Fruit fly (Drosophila melanogaster) whole organism, embryonic: ENCODE results near the gene Spn38F.
A peak's percentile ranks its signal among the peaks of the same experiment; 100 is the strongest.

Source experiments
- Bdp1 ChIP-seq: fragments of 200-800 bp; sonication (Bioruptor generic); optimal IDR thresholded peaks from 3 replicates; lab custom pipeline; 2016; ENCODE audit warnings: missing biosample characterization, missing genetic modification characterization
- CG10321 ChIP-seq: fragments of 200-800 bp; sonication (Bioruptor generic); IDR thresholded peaks from 2 replicates; pipeline ENCODE4 v1.3.6; 2022; ENCODE audit warnings: missing biosample characterization, missing genetic modification characterization
- CG10959 ChIP-seq: fragments of 200-800 bp; sonication (Bioruptor generic); IDR thresholded peaks from 2 replicates; pipeline ENCODE4 v1.3.6; 2022; ENCODE audit warnings: missing biosample characterization, missing genetic modification characterization
- CG11504 ChIP-seq: fragments of 200-800 bp; sonication (Bioruptor generic); optimal IDR thresholded peaks from 3 replicates; lab custom pipeline; 2019; ENCODE audit warnings: missing biosample characterization, mild to moderate bottlenecking, missing genetic modification characterization, moderate library complexity
- CG12155 ChIP-seq: fragments of 200-800 bp; sonication (Bioruptor generic); optimal IDR thresholded peaks from 3 replicates; lab custom pipeline; 2016; ENCODE audit warnings: missing biosample characterization, missing genetic modification characterization
- CG13296 ChIP-seq: fragments of 200-800 bp; sonication (Bioruptor generic); optimal IDR thresholded peaks from 3 replicates; lab custom pipeline; 2018; ENCODE audit warnings: missing biosample characterization, mild to moderate bottlenecking, missing genetic modification characterization
- CG14050 ChIP-seq: fragments of 200-800 bp; sonication (Bioruptor generic); IDR thresholded peaks from 3 replicates; pipeline ENCODE4 v1.3.6; 2022; ENCODE audit warnings: missing biosample characterization, missing genetic modification characterization
- CG15479 ChIP-seq: fragments of 200-800 bp; sonication (Bioruptor generic); optimal IDR thresholded peaks from 3 replicates; lab custom pipeline; 2019; ENCODE audit warnings: missing biosample characterization, mild to moderate bottlenecking, missing genetic modification characterization, moderate library complexity
- CG17568 ChIP-seq: fragments of 200-800 bp; sonication (Bioruptor generic); optimal IDR thresholded peaks from 2 replicates; lab custom pipeline; 2018; ENCODE audit warnings: missing biosample characterization, mild to moderate bottlenecking, missing genetic modification characterization, moderate library complexity
- CG17802 ChIP-seq: fragments of 200-800 bp; sonication (Bioruptor generic); optimal IDR thresholded peaks from 2 replicates; lab custom pipeline; 2018; ENCODE audit warnings: missing biosample characterization, mild to moderate bottlenecking, missing genetic modification characterization, moderate library complexity
- CG34376 ChIP-seq: fragments of 200-800 bp; sonication (Bioruptor generic); optimal IDR thresholded peaks from 2 replicates; lab custom pipeline; 2018; ENCODE audit warnings: missing biosample characterization, mild to moderate bottlenecking, missing genetic modification characterization
- CG3847 ChIP-seq: fragments of 200-800 bp; sonication (Bioruptor generic); IDR thresholded peaks from 2 replicates; pipeline ENCODE4 v1.3.6; 2022; ENCODE audit warnings: missing biosample characterization, missing genetic modification characterization
- CG4707 ChIP-seq: fragments of 200-800 bp; sonication (Bioruptor generic); optimal IDR thresholded peaks from 2 replicates; lab custom pipeline; 2018; ENCODE audit warnings: missing biosample characterization, mild to moderate bottlenecking, missing genetic modification characterization, moderate library complexity
- CG5245 ChIP-seq: fragments of 200-800 bp; sonication (Bioruptor generic); optimal IDR thresholded peaks from 3 replicates; lab custom pipeline; 2016; ENCODE audit warnings: missing biosample characterization, missing genetic modification characterization
- CG6654 ChIP-seq: fragments of 200-800 bp; sonication (Bioruptor generic); optimal IDR thresholded peaks from 2 replicates; lab custom pipeline; 2017; ENCODE audit warnings: missing biosample characterization, mild to moderate bottlenecking, missing genetic modification characterization
- CG6854 ChIP-seq: fragments of 200-800 bp; sonication (Bioruptor generic); optimal IDR thresholded peaks from 3 replicates; lab custom pipeline; 2017; ENCODE audit warnings: missing biosample characterization, mild to moderate bottlenecking, missing genetic modification characterization
- CG8478 ChIP-seq: fragments of >200 bp; optimal IDR thresholded peaks from 2 replicates; lab custom pipeline; 2018
- D19A ChIP-seq: fragments of 200-800 bp; optimal IDR thresholded peaks from 3 replicates; lab custom pipeline; 2019; ENCODE audit warnings: missing biosample characterization, mild to moderate bottlenecking, missing genetic modification characterization, moderate library complexity
- E2f2 ChIP-seq: fragments of 200-800 bp; sonication (Bioruptor generic); IDR thresholded peaks from 2 replicates; pipeline ENCODE4 v1.3.6; 2022; ENCODE audit warnings: missing biosample characterization, missing genetic modification characterization
- Ets65A ChIP-seq: fragments of 200-800 bp; sonication (Bioruptor generic); peaks from one replicate; lab custom pipeline; 2016; ENCODE audit warnings: missing biosample characterization, missing genetic modification characterization
- Hand ChIP-seq: fragments of 200-800 bp; sonication (Bioruptor generic); optimal IDR thresholded peaks from 2 replicates; lab custom pipeline; 2017; ENCODE audit warnings: mild to moderate bottlenecking, missing biosample characterization, missing genetic modification reagents, missing genetic modification characterization
- Jarid2 ChIP-seq: fragments of 200-800 bp; sonication (Bioruptor generic); optimal IDR thresholded peaks from 3 replicates; lab custom pipeline; 2017; ENCODE audit warnings: mild to moderate bottlenecking, missing biosample characterization, missing genetic modification reagents, missing genetic modification characterization
- NFAT ChIP-seq: fragments of 200-800 bp; sonication (Bioruptor generic); IDR thresholded peaks from 2 replicates; pipeline ENCODE4 v1.3.6; 2022; ENCODE audit warnings: missing biosample characterization, missing genetic modification characterization
- Sox102F ChIP-seq: fragments of 200-800 bp; sonication (Bioruptor generic); optimal IDR thresholded peaks from 2 replicates; lab custom pipeline; 2018; ENCODE audit warnings: missing biosample characterization, mild to moderate bottlenecking, missing genetic modification characterization, moderate library complexity
- Spps ChIP-seq: fragments of 200-800 bp; sonication (Bioruptor generic); optimal IDR thresholded peaks from 2 replicates; lab custom pipeline; 2018; ENCODE audit warnings: missing biosample characterization, mild to moderate bottlenecking, missing genetic modification characterization
- Xrp1 ChIP-seq: fragments of 200-800 bp; sonication (Bioruptor generic); IDR thresholded peaks from 2 replicates; pipeline ENCODE4 v1.3.6; 2022; ENCODE audit warnings: missing biosample characterization, missing genetic modification characterization
- abd-A ChIP-seq: fragments of 200-800 bp; sonication (Bioruptor generic); optimal IDR thresholded peaks from 3 replicates; lab custom pipeline; 2019; ENCODE audit warnings: missing biosample characterization, mild to moderate bottlenecking, missing genetic modification characterization, moderate library complexity
- ap ChIP-seq: fragments of 200-800 bp; sonication (Bioruptor generic); IDR thresholded peaks from 2 replicates; pipeline ENCODE4 v1.3.6; 2022; ENCODE audit warnings: missing biosample characterization, missing genetic modification characterization
- bab2 ChIP-seq: fragments of 200-800 bp; sonication (Bioruptor generic); optimal IDR thresholded peaks from 2 replicates; lab custom pipeline; 2016; ENCODE audit warnings: missing biosample characterization, missing genetic modification characterization
- crc ChIP-seq: fragments of 200-800 bp; sonication (Bioruptor generic); optimal IDR thresholded peaks from 2 replicates; lab custom pipeline; 2016; ENCODE audit warnings: missing biosample characterization, missing genetic modification characterization
- croc ChIP-seq: fragments of 200-800 bp; sonication (Bioruptor generic); conservative IDR thresholded peaks from 3 replicates; pipeline ENCODE4 v1.3.6; 2022; ENCODE audit warnings: missing biosample characterization, missing genetic modification characterization
- disco-r ChIP-seq: fragments of 200-800 bp; sonication (Bioruptor generic); optimal IDR thresholded peaks from 2 replicates; lab custom pipeline; 2016; ENCODE audit warnings: missing biosample characterization, missing genetic modification characterization
- ems ChIP-seq: fragments of 200-800 bp; sonication (Bioruptor generic); optimal IDR thresholded peaks from 3 replicates; lab custom pipeline; 2016; ENCODE audit warnings: missing biosample characterization, missing genetic modification characterization
- ewg ChIP-seq: fragments of 200-800 bp; sonication (Bioruptor generic); optimal IDR thresholded peaks from 3 replicates; lab custom pipeline; 2017; ENCODE audit warnings: mild to moderate bottlenecking, missing biosample characterization, missing genetic modification reagents, missing genetic modification characterization
- hb ChIP-seq: fragments of 200-800 bp; sonication (Bioruptor generic); IDR thresholded peaks from 3 replicates; pipeline ENCODE4 v1.3.6; 2022; ENCODE audit warnings: missing biosample characterization, missing genetic modification characterization; ENCODE audit not compliant: partially characterized antibody
- ken ChIP-seq: fragments of 200-800 bp; sonication (Bioruptor generic); IDR thresholded peaks from 3 replicates; pipeline ENCODE4 v1.3.6; 2022; ENCODE audit warnings: missing biosample characterization, missing genetic modification characterization
- kni ChIP-seq: fragments of 200-800 bp; sonication (Bioruptor generic); optimal IDR thresholded peaks from 3 replicates; lab custom pipeline; 2017; ENCODE audit warnings: mild to moderate bottlenecking, missing biosample characterization, missing genetic modification reagents, missing genetic modification characterization
- lov ChIP-seq, 2 experiments: fragments of 200-800 bp in 1 of 2; fragments of >200 bp in 1 of 2; sonication (Bioruptor generic) in 1 of 2; IDR thresholded peaks in 1 of 2; optimal IDR thresholded peaks in 1 of 2; 2 replicates in 1 of 2; 3 replicates in 1 of 2; pipeline versions ENCODE4 v1.3.6 to Lab custom; 2017 to 2022; ENCODE audit warnings: missing biosample characterization in 1 of 2, missing genetic modification characterization in 1 of 2
- nau ChIP-seq: fragments of 200-800 bp; sonication (Bioruptor generic); optimal IDR thresholded peaks from 3 replicates; lab custom pipeline; 2017; ENCODE audit warnings: missing biosample characterization, mild to moderate bottlenecking, missing genetic modification characterization, missing genetic modification reagents
- org-1 ChIP-seq: fragments of 200-800 bp; sonication (Bioruptor generic); optimal IDR thresholded peaks from 2 replicates; lab custom pipeline; 2017; ENCODE audit warnings: missing biosample characterization, missing genetic modification characterization
- ranshi ChIP-seq: fragments of 200-800 bp; sonication (Bioruptor generic); IDR thresholded peaks from 2 replicates; pipeline ENCODE4 v1.3.6; 2022; ENCODE audit warnings: missing biosample characterization, missing genetic modification characterization
- shn ChIP-seq: fragments of 200-800 bp; sonication (Bioruptor generic); optimal IDR thresholded peaks from 3 replicates; lab custom pipeline; 2016; ENCODE audit warnings: missing biosample characterization, missing genetic modification characterization
- sisA ChIP-seq: fragments of 200-800 bp; sonication (Bioruptor generic); IDR thresholded peaks from 2 replicates; pipeline ENCODE4 v1.3.6; 2022; ENCODE audit warnings: missing biosample characterization, missing genetic modification characterization
- vvl ChIP-seq: fragments of 200-800 bp; sonication (Bioruptor generic); IDR thresholded peaks from 2 replicates; pipeline ENCODE4 v1.3.6; 2022; ENCODE audit warnings: missing biosample characterization, missing genetic modification characterization
- z ChIP-seq: fragments of 200-800 bp; sonication (Bioruptor generic); IDR thresholded peaks from 3 replicates; pipeline ENCODE4 v1.3.6; 2022; ENCODE audit warnings: missing biosample characterization, missing genetic modification characterization

Spn38F gene

dm6 chr2L:20864764-20865265 lies 27.0 kb upstream of the Spn38F start, which contains the start of gene CG9338 (continued):
- TF ChIP-seq CG3847 (GFP tag; lab: Robert Waterston, UW) (peak; percentile 70), CG8478 (lab: Kevin White, UChicago) (no peak), Jarid2 (GFP tag; lab: Kevin White, UChicago) (peak; percentile 83), nau (GFP tag; lab: Kevin White, UChicago) (peak; percentile 96), ems (peak; percentile 86), shn (GFP tag; lab: Kevin White, UChicago) (peak; percentile 85), z (GFP tag; lab: Robert Waterston, UW) (peak; percentile 96), sisA (GFP tag; lab: Robert Waterston, UW) (peak; percentile 80), org-1 (GFP tag; lab: Kevin White, UChicago) (peak; percentile 82), CG6854 (GFP tag; lab: Kevin White, UChicago) (peak; percentile 89), abd-A (tag; lab: Kevin White, UChicago) (peak; percentile 92), CG13296 (GFP tag; lab: Kevin White, UChicago) (peak; percentile 94), ap (peak; percentile 42; the same call in 1 of the 2 replicates), D19A (peak; percentile 74), bab2 (GFP tag; lab: Kevin White, UChicago) (peak; percentile 76), Ets65A (GFP tag; lab: Kevin White, UChicago) (peak; percentile 96), CG6654 (peak; percentile 80), crc (GFP tag; lab: Kevin White, UChicago) (peak; percentile 66), CG5245 (GFP tag; lab: Kevin White, UChicago) (peak; percentile 48), CG14050 (GFP tag; lab: Robert Waterston, UW) (peak; percentile 60), CG10321 (GFP tag; lab: Robert Waterston, UW) (peak; percentile 16; the same call in 1 of the 2 replicates), CG17568 (GFP tag; lab: Kevin White, UChicago) (peak; percentile 85), hb (GFP tag; lab: Robert Waterston, UW) (no peak), CG17802 (tag; lab: Kevin White, UChicago) (peak; percentile 71), CG11504 (tag; lab: Kevin White, UChicago) (peak; percentile 84), NFAT (GFP tag; lab: Robert Waterston, UW) (peak; percentile 91), ewg (peak; percentile 60), Spps (tag; lab: Kevin White, UChicago) (peak; percentile 85), disco-r (GFP tag; lab: Kevin White, UChicago) (peak; percentile 79), Bdp1 (GFP tag; lab: Kevin White, UChicago) (peak; percentile 48), CG15479 (no peak), kni (GFP tag; lab: Kevin White, UChicago) (peak; percentile 88), Xrp1 (GFP tag; lab: Robert Waterston, UW) (peak; percentile 95), CG34376 (peak; percentile 92), CG12155 (GFP tag; lab: Kevin White, UChicago) (peak; percentile 96), CG10959 (GFP tag; lab: Robert Waterston, UW) (no peak), vvl (GFP tag; lab: Robert Waterston, UW) (peak; percentile 89), croc (peak; percentile 88), Sox102F (GFP tag; lab: Kevin White, UChicago) (peak; percentile 79), E2f2 (peak; percentile 48; the same call in 1 of the 2 replicates), ken (GFP tag; lab: Robert Waterston, UW) (no peak; the same call in 2 of the 3 replicates), CG4707 (GFP tag; lab: Kevin White, UChicago) (peak; percentile 11), lov (optimal IDR thresholded peaks at IDR 0.05; lab: Kevin White, UChicago) (no peak), lov (GFP tag; IDR thresholded peaks at IDR 0.05; lab: Robert Waterston, UW) (peak; percentile 88), Hand (GFP tag; lab: Kevin White, UChicago) (peak; percentile 68), ranshi (peak; percentile 79; the same call in 1 of the 2 replicates)
- TF ChIP-seq, all 482 proteins: peak for 401
